Fruit fly (Drosophila melanogaster) whole organism, pupa: ENCODE results near the gene Ada3.
A peak's percentile ranks its signal among the peaks of the same experiment; 100 is the strongest.

ENCODE experiments used
- CG10348 ChIP-seq: fragments of 200-800 bp; sonication (Bioruptor generic); IDR thresholded peaks from 2 replicates; pipeline ENCODE4 v1.3.6; 2022; ENCODE audit warnings: missing biosample characterization, missing genetic modification characterization
- CG12605 ChIP-seq: fragments of 200-800 bp; sonication (Bioruptor generic); IDR thresholded peaks from 2 replicates; pipeline ENCODE4 v1.3.6; 2022; ENCODE audit warnings: missing biosample characterization, missing genetic modification characterization
- CG13204 ChIP-seq: fragments of 200-800 bp; sonication (Bioruptor generic); optimal IDR thresholded peaks from 2 replicates; lab custom pipeline; 2018; ENCODE audit warnings: missing biosample characterization, mild to moderate bottlenecking, missing genetic modification characterization, moderate library complexity
- CG14655 ChIP-seq: fragments of 200-800 bp; sonication (Bioruptor generic); optimal IDR thresholded peaks from 3 replicates; lab custom pipeline; 2017; ENCODE audit warnings: mild to moderate bottlenecking, missing biosample characterization, missing genetic modification reagents, missing genetic modification characterization
- CG15710 ChIP-seq: fragments of 200-800 bp; sonication (Bioruptor generic); optimal IDR thresholded peaks from 2 replicates; lab custom pipeline; 2018; ENCODE audit warnings: missing biosample characterization, mild to moderate bottlenecking, missing genetic modification characterization, moderate library complexity
- CG17806 ChIP-seq: fragments of 200-800 bp; sonication (Bioruptor generic); optimal IDR thresholded peaks from 2 replicates; lab custom pipeline; 2018; ENCODE audit warnings: missing biosample characterization, mild to moderate bottlenecking, missing genetic modification characterization, moderate library complexity
- CG32121 ChIP-seq: fragments of 200-800 bp; sonication (Bioruptor generic); IDR thresholded peaks from 2 replicates; pipeline ENCODE4 v1.3.6; 2022; ENCODE audit warnings: missing biosample characterization, missing genetic modification characterization
- CG34367 ChIP-seq: fragments of 200-800 bp; sonication (Bioruptor generic); optimal IDR thresholded peaks from 2 replicates; lab custom pipeline; 2018; ENCODE audit warnings: missing biosample characterization, mild to moderate bottlenecking, missing genetic modification characterization
- CG4496 ChIP-seq: fragments of 200-800 bp; sonication (Bioruptor generic); IDR thresholded peaks from 3 replicates; pipeline ENCODE4 v1.3.6; 2022; ENCODE audit warnings: missing biosample characterization, missing genetic modification characterization
- CG8159 ChIP-seq: fragments of 200-800 bp; sonication (Bioruptor generic); optimal IDR thresholded peaks from 3 replicates; lab custom pipeline; 2018; ENCODE audit warnings: missing biosample characterization, mild to moderate bottlenecking, missing genetic modification characterization, moderate library complexity
- CG8301 ChIP-seq: fragments of 200-800 bp; sonication (Bioruptor generic); optimal IDR thresholded peaks from 2 replicates; lab custom pipeline; 2018; ENCODE audit warnings: missing biosample characterization, mild to moderate bottlenecking, missing genetic modification characterization
- CG9948 ChIP-seq: fragments of 200-800 bp; sonication (Bioruptor generic); optimal IDR thresholded peaks from 2 replicates; lab custom pipeline; 2018; ENCODE audit warnings: missing biosample characterization, mild to moderate bottlenecking, missing genetic modification characterization, moderate library complexity
- D1 ChIP-seq: fragments of 200-800 bp; sonication (Bioruptor generic); optimal IDR thresholded peaks from 2 replicates; lab custom pipeline; 2018; ENCODE audit warnings: missing biosample characterization, mild to moderate bottlenecking, missing genetic modification characterization, moderate library complexity
- EcR ChIP-seq: fragments of 200-800 bp; sonication (Bioruptor generic); optimal IDR thresholded peaks from 3 replicates; lab custom pipeline; 2019; ENCODE audit warnings: missing biosample characterization, missing genetic modification characterization, mild to moderate bottlenecking, moderate library complexity, missing genetic modification reagents
- Ets98B ChIP-seq: fragments of 200-800 bp; sonication (Bioruptor generic); IDR thresholded peaks from 2 replicates; pipeline ENCODE4 v1.3.6; 2022; ENCODE audit warnings: missing biosample characterization, missing genetic modification characterization
- Pif1A ChIP-seq: fragments of 200-800 bp; sonication (Bioruptor generic); optimal IDR thresholded peaks from 3 replicates; lab custom pipeline; 2016; ENCODE audit warnings: missing biosample characterization, missing genetic modification characterization
- Pif1B ChIP-seq: fragments of 200-800 bp; sonication (Bioruptor generic); optimal IDR thresholded peaks from 3 replicates; lab custom pipeline; 2016; ENCODE audit warnings: missing biosample characterization, missing genetic modification characterization
- Snoo ChIP-seq: fragments of 200-800 bp; sonication (Bioruptor generic); optimal IDR thresholded peaks from 3 replicates; lab custom pipeline; 2017; ENCODE audit warnings: missing biosample characterization, mild to moderate bottlenecking, missing genetic modification characterization, inconsistent platforms
- fd96Ca ChIP-seq: fragments of 200-800 bp; sonication (Bioruptor generic); IDR thresholded peaks from 3 replicates; pipeline ENCODE4 v1.3.6; 2022; ENCODE audit warnings: missing biosample characterization, missing genetic modification characterization
- gl ChIP-seq: fragments of 200-800 bp; sonication (Bioruptor generic); optimal IDR thresholded peaks from 2 replicates; lab custom pipeline; 2018; ENCODE audit warnings: missing biosample characterization, mild to moderate bottlenecking, missing genetic modification characterization
- rn ChIP-seq: fragments of 200-800 bp; sonication (Bioruptor generic); IDR thresholded peaks from 2 replicates; pipeline ENCODE4 v1.3.6; 2022; ENCODE audit warnings: missing biosample characterization, missing genetic modification characterization

Ada3 gene

dm6 chrX:18100146-18100669 lies 14.6 kb downstream of the Ada3 start:
- 0 out of 2 replicates have a peak, but pooled peaks have one; percentile 33 for TF ChIP-seq CG32121 (GFP tag; lab: Robert Waterston, UW)
- no peak for TF ChIP-seq fd96Ca (GFP tag; lab: Robert Waterston, UW)

dm6 chrX:18101098-18101711 lies 15.6 kb downstream of the Ada3 start, which contains the start of gene Mvb12:
Gene Mvb12 (minus strand): TSS chrX:18101314.
- no peak for TF ChIP-seq CG8301 (tag; lab: Kevin White, UChicago)
- no peak for TF ChIP-seq EcR
- no peak for TF ChIP-seq CG34367 (tag; lab: Kevin White, UChicago)
- TF ChIP-seq D1 (tag; lab: Kevin White, UChicago): no peak
- no peak for TF ChIP-seq CG14655 (GFP tag; lab: Kevin White, UChicago)
- no peak for TF ChIP-seq CG12605 (GFP tag; lab: Robert Waterston, UW)
- no peak for TF ChIP-seq gl (tag; lab: Kevin White, UChicago)
- no peak for TF ChIP-seq CG15710 (tag; lab: Kevin White, UChicago)
- no peak for TF ChIP-seq Pif1A (GFP tag; lab: Kevin White, UChicago)

- TF ChIP-seq CG15710 (tag; lab: Kevin White, UChicago): no peak
- no peak for TF ChIP-seq CG12605 (GFP tag; lab: Robert Waterston, UW)
- TF ChIP-seq D1 (tag; lab: Kevin White, UChicago): no peak
- TF ChIP-seq CG17806: no peak
- no peak for TF ChIP-seq CG8159 (tag; lab: Kevin White, UChicago)
- no peak for TF ChIP-seq EcR
- no peak for TF ChIP-seq CG34367 (tag; lab: Kevin White, UChicago)
- no peak for TF ChIP-seq Pif1B
- TF ChIP-seq CG10348: no peak
- TF ChIP-seq CG32121 (GFP tag; lab: Robert Waterston, UW): no peak
- TF ChIP-seq fd96Ca (GFP tag; lab: Robert Waterston, UW): no peak
- no peak for TF ChIP-seq CG14655 (GFP tag; lab: Kevin White, UChicago)
- no peak for TF ChIP-seq CG8301 (tag; lab: Kevin White, UChicago)
- TF ChIP-seq Pif1A (GFP tag; lab: Kevin White, UChicago): no peak
- TF ChIP-seq gl (tag; lab: Kevin White, UChicago): no peak
- no peak for TF ChIP-seq CG9948
- TF ChIP-seq Snoo (tag; lab: Kevin White, UChicago): no peak
- TF ChIP-seq rn (GFP tag; lab: Robert Waterston, UW): no peak
- TF ChIP-seq CG4496 (GFP tag; lab: Robert Waterston, UW): no peak
Measured at dm6 chrX:18101778-18102177, 16.2 kb downstream of the Ada3 start, which contains the start of gene Taf8. Gene Taf8 (plus strand): TSS chrX:18101970.

dm6 chrX:18103353-18103752 lies 17.8 kb downstream of the Ada3 start, which contains the start of gene CG7135:
Gene CG7135 (plus strand): TSS chrX:18103653.
- no peak for TF ChIP-seq CG9948
- no peak for TF ChIP-seq EcR
- no peak for TF ChIP-seq CG8301 (tag; lab: Kevin White, UChicago)
- TF ChIP-seq CG32121 (GFP tag; lab: Robert Waterston, UW): no peak
- no peak for TF ChIP-seq CG8159 (tag; lab: Kevin White, UChicago)
- TF ChIP-seq CG4496 (GFP tag; lab: Robert Waterston, UW): no peak
- TF ChIP-seq fd96Ca (GFP tag; lab: Robert Waterston, UW): no peak
- no peak for TF ChIP-seq CG10348
- no peak for TF ChIP-seq CG34367 (tag; lab: Kevin White, UChicago)
- no peak for TF ChIP-seq Pif1B
- no peak for TF ChIP-seq D1 (tag; lab: Kevin White, UChicago)
- no peak for TF ChIP-seq CG12605 (GFP tag; lab: Robert Waterston, UW)
- TF ChIP-seq gl (tag; lab: Kevin White, UChicago): no peak
- TF ChIP-seq CG17806: no peak
- TF ChIP-seq CG14655 (GFP tag; lab: Kevin White, UChicago): no peak
- TF ChIP-seq Pif1A (GFP tag; lab: Kevin White, UChicago): no peak
- no peak for TF ChIP-seq Ets98B (GFP tag; lab: Robert Waterston, UW)
- no peak for TF ChIP-seq rn (GFP tag; lab: Robert Waterston, UW)

- TF ChIP-seq gl (tag; lab: Kevin White, UChicago): no peak
- TF ChIP-seq CG32121 (GFP tag; lab: Robert Waterston, UW): no peak
- TF ChIP-seq CG13204 (GFP tag; lab: Kevin White, UChicago): no peak
- TF ChIP-seq CG17806: no peak
- no peak for TF ChIP-seq CG15710 (tag; lab: Kevin White, UChicago)
- no peak for TF ChIP-seq CG12605 (GFP tag; lab: Robert Waterston, UW)
- TF ChIP-seq EcR: no peak
- no peak for TF ChIP-seq rn (GFP tag; lab: Robert Waterston, UW)
- no peak for TF ChIP-seq CG34367 (tag; lab: Kevin White, UChicago)
- no peak for TF ChIP-seq Pif1A (GFP tag; lab: Kevin White, UChicago)
- no peak for TF ChIP-seq D1 (tag; lab: Kevin White, UChicago)
- TF ChIP-seq CG8159 (tag; lab: Kevin White, UChicago): no peak
- TF ChIP-seq Snoo (tag; lab: Kevin White, UChicago): no peak
- TF ChIP-seq Ets98B (GFP tag; lab: Robert Waterston, UW): no peak
- TF ChIP-seq Pif1B: no peak
- TF ChIP-seq CG9948: no peak
- TF ChIP-seq CG10348: no peak
Measured at dm6 chrX:18106686-18107085, 21.1 kb downstream of the Ada3 start.

dm6 chrX:18108676-18109075 lies 23.1 kb downstream of the Ada3 start:
- no peak for TF ChIP-seq CG13204 (GFP tag; lab: Kevin White, UChicago)
